Worm (Caenorhabditis elegans) whole organism, late embryonic: ENCODE results near the gene C40A11.8.

ENCODE experiments used
- ama-1 ChIP-seq: fragments of 150-350 bp; optimal IDR thresholded peaks from 2 replicates; lab custom pipeline; 2014
- ceh-19 ChIP-seq: fragments of 200-800 bp; sonication (Bioruptor generic); optimal IDR thresholded peaks from 2 replicates; lab custom pipeline; 2018; ENCODE audit warnings: mild to moderate bottlenecking, missing genetic modification characterization, missing compliant biosample characterization
- ceh-2 ChIP-seq: sonication (generic microtip); optimal IDR thresholded peaks from 2 replicates; lab custom pipeline; 2016; ENCODE audit warnings: missing genotype, missing genetic modification characterization, missing compliant biosample characterization
- mec-3 ChIP-seq: sonication (generic microtip); optimal IDR thresholded peaks from 2 replicates; lab custom pipeline; 2016; ENCODE audit warnings: borderline replicate concordance, missing genetic modification characterization, missing compliant biosample characterization
- pag-3 ChIP-seq: sonication (generic microtip); optimal IDR thresholded peaks from 2 replicates; lab custom pipeline; 2016; ENCODE audit warnings: missing compliant biosample characterization, missing genetic modification characterization, borderline replicate concordance
- pqm-1 ChIP-seq: sonication (generic microtip); optimal IDR thresholded peaks from 2 replicates; lab custom pipeline; 2016; ENCODE audit warnings: missing genetic modification characterization, missing compliant biosample characterization
- unc-55 ChIP-seq: sonication (generic microtip); optimal IDR thresholded peaks from 2 replicates; lab custom pipeline; 2017; ENCODE audit warnings: missing biosample characterization, missing genetic modification reagents, missing genetic modification characterization

DNA sequence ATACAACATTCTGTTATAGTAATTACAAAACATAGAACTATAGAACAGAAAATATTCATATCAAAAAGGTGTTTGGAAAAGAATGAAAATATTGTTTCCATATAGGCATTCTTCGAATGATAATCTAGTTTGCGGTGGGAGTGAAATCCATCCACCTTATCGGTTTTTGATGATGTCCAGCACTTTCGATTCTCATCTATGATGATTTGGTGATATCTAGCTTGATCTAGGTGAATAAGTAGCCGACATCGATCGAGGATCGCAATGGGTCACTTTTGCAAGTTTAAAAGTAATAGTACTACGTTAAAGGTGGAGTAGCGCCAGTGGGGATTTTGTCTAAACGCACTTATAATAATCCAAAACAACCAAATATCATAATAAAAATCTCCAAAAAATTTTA lies 37.8 kb downstream of the C40A11.8 start, which contains the start of gene R52.6:
- no peak for TF ChIP-seq ama-1 (lab: Kevin White, UChicago)
- TF ChIP-seq ceh-19 (GFP tag; lab: Kevin White, UChicago) = no peak
- TF ChIP-seq pqm-1 (tag; lab: Kevin White, UChicago) = no peak
- no peak for TF ChIP-seq ceh-2
- TF ChIP-seq mec-3 (tag; lab: Kevin White, UChicago) = no peak
- TF ChIP-seq pag-3 (tag; lab: Kevin White, UChicago) = no peak
- no peak for TF ChIP-seq unc-55
